Worm (Caenorhabditis elegans): ENCODE measurements around the gene Y11D7A.3.

DNA sequence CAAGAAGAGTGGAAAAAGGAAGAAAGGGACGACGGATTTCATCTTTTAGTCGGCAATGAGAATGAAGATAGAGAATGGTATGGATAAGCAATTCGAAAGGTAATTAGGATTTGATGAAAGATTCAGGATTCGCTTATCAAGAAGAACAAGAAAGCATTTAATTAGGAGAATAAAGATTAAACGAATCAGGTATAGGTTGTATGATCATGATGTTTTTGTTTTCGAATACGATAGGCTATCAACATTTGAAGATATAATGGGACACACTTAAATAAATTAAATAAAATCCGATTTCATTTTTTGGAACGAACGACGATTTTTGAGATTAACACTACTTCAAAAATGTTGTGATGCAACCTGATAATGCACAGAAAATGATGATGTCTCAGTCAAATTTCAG, 12.5 kb downstream of the Y11D7A.3 start, which contains the start of gene Y11D7A.5:
- TF ChIP-seq ztf-26 (tag; optimal IDR thresholded peaks at IDR 0.05) (no peak), die-1 (tag; optimal IDR thresholded peaks at IDR 0.05) (no peak), ztf-22 (GFP tag; optimal IDR thresholded peaks at IDR 0.05) (no peak)

All from whole organism, young adult.